Worm (Caenorhabditis elegans) whole organism, young adult: ENCODE measurements around the gene Y39A1A.10.

Experiments used
- Y53F4B.3 ChIP-seq: fragments of 200-800 bp; sonication (Bioruptor generic); IDR thresholded peaks from 2 replicates; pipeline ENCODE4 v1.3.6; 2022; ENCODE audit warnings: missing genetic modification reagents, missing genetic modification characterization, missing compliant biosample characterization
- dox-1 ChIP-seq: fragments of 200-800 bp; sonication (Bioruptor generic); IDR thresholded peaks from 2 replicates; pipeline ENCODE4 v1.3.6; 2022; ENCODE audit warnings: missing genetic modification reagents, missing genetic modification characterization, missing compliant biosample characterization
- let-607 ChIP-seq, 2 experiments: fragments of 200-800 bp in 1 of 2; sonication (Bioruptor generic) in 1 of 2; sonication (generic microtip) in 1 of 2; optimal IDR thresholded peaks; 2 replicates each; lab custom pipeline; 2016 to 2018; ENCODE audit warnings: mild to moderate bottlenecking in 2 of 2, missing compliant biosample characterization in 2 of 2, missing genetic modification characterization in 2 of 2, moderate library complexity in 2 of 2, missing genotype in 1 of 2
- lin-26 ChIP-seq: fragments of 200-800 bp; sonication (Bioruptor generic); IDR thresholded peaks from 2 replicates; pipeline ENCODE4 v1.3.6; 2022; ENCODE audit warnings: missing genetic modification reagents, missing genetic modification characterization, missing compliant biosample characterization
- nhr-120 ChIP-seq: fragments of 200-800 bp; sonication (Bioruptor generic); IDR thresholded peaks from 2 replicates; pipeline ENCODE4 v1.3.6; 2022; ENCODE audit warnings: missing genetic modification characterization, missing compliant biosample characterization
- ztf-18 ChIP-seq: sonication (generic microtip); optimal IDR thresholded peaks from 2 replicates; lab custom pipeline; 2016; ENCODE audit warnings: missing genotype, mild to moderate bottlenecking, missing genetic modification characterization, missing compliant biosample characterization

DNA sequence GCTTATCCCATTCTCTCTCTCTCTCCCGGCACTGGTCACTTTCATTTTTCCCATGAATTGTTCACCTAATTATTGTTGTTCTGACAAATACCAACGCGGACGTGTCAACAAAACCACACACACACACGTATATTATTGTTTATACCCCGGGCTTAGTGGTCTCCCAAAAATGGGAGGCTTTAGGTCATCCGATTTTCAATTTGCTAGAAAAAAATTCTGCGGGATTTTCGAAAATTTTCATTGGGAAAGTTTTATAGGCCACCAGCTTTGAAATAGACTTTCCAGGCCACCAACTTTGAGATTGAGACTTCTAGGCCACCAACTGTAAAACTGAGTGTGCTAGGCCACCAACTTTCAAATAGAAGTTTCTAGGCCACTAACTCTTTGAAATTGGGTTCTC lies 5.4 kb downstream of the Y39A1A.10 start:
- TF ChIP-seq lin-26 (GFP tag; lab: Robert Waterston, UW) (no peak), dox-1 (GFP tag; lab: Robert Waterston, UW) (no peak), ztf-18 (tag; lab: Kevin White, UChicago) (no peak), let-607 (tag; optimal IDR thresholded peaks at IDR 0.05; lab: Kevin White, UChicago) (no peak), nhr-120 (GFP tag; lab: Robert Waterston, UW) (no peak), Y53F4B.3 (GFP tag; lab: Robert Waterston, UW) (no peak)
